Fruit fly (Drosophila melanogaster): Measurements from ENCODE around the gene CG8010.

Gene CG8010

dm6 chrX:19268484-19269068 lies at the start of gene CG8010 (continued):
- TF ChIP-seq Trl (optimal IDR thresholded peaks at IDR 0.05) (no peak), Trl (GFP tag; optimal IDR thresholded peaks at IDR 0.05) (peak; percentile 9), HLH54F (GFP tag; optimal IDR thresholded peaks at IDR 0.05) (no peak), crol (GFP tag; IDR thresholded peaks at IDR 0.05) (no peak), CG15479 (GFP tag; optimal IDR thresholded peaks at IDR 0.05) (no peak), Med (GFP tag) (peak; percentile 80), CG10565 (GFP tag; optimal IDR thresholded peaks at IDR 0.05) (no peak), Atf3 (GFP tag; optimal IDR thresholded peaks at IDR 0.05) (no peak), Bgb (GFP tag; IDR thresholded peaks at IDR 0.05; ENCODE audit: partially characterized antibody) (peak; percentile 52; the same call in 1 of the 2 replicates), dysf (GFP tag; IDR thresholded peaks at IDR 0.05) (no peak), CHES-1-like (GFP tag; optimal IDR thresholded peaks at IDR 0.05) (no peak), CG2120 (GFP tag; optimal IDR thresholded peaks at IDR 0.05) (peak; percentile 55), Dad (GFP tag; optimal IDR thresholded peaks at IDR 0.05) (no peak), HHEX (GFP tag; optimal IDR thresholded peaks at IDR 0.05) (no peak), dimm (GFP tag; IDR thresholded peaks at IDR 0.05) (no peak), Drgx (GFP tag; IDR thresholded peaks at IDR 0.05) (0 out of 2 replicates have a peak, but pooled peaks have one; percentile 30), kah (GFP tag; optimal IDR thresholded peaks at IDR 0.05) (peak; percentile 3), tgo (GFP tag; IDR thresholded peaks at IDR 0.05) (no peak), CG1647 (GFP tag; optimal IDR thresholded peaks at IDR 0.05) (no peak), NFAT (GFP tag; IDR thresholded peaks at IDR 0.05) (0 out of 2 replicates have a peak, but pooled peaks have one; percentile 9), NfI (GFP tag; optimal IDR thresholded peaks at IDR 0.05) (no peak), otp (GFP tag; IDR thresholded peaks at IDR 0.05) (0 out of 3 replicates have a peak, but pooled peaks have one; percentile 17), CG18011 (GFP tag; optimal IDR thresholded peaks at IDR 0.05) (no peak), CG9876 (GFP tag; optimal IDR thresholded peaks at IDR 0.05) (no peak), Mrtf (GFP tag; IDR thresholded peaks at IDR 0.05) (no peak), CG10321 (GFP tag; IDR thresholded peaks at IDR 0.05) (no peak), Opbp (GFP tag; IDR thresholded peaks at IDR 0.05; ENCODE audit: partially characterized antibody) (no peak), CG18619 (GFP tag; optimal IDR thresholded peaks at IDR 0.05) (no peak), ttk (GFP tag; IDR thresholded peaks at IDR 0.05) (no peak), CG18599 (GFP tag; optimal IDR thresholded peaks at IDR 0.05) (no peak), CG6683 (GFP tag; optimal IDR thresholded peaks at IDR 0.05) (no peak), Poxn (GFP tag; IDR thresholded peaks at IDR 0.05) (no peak), z (GFP tag; IDR thresholded peaks at IDR 0.05) (0 out of 3 replicates have a peak, but pooled peaks have one; percentile 21), CG31365 (tag; optimal IDR thresholded peaks at IDR 0.05) (no peak), scrt (GFP tag; optimal IDR thresholded peaks at IDR 0.05) (no peak), trem (tag; optimal IDR thresholded peaks at IDR 0.05) (peak; percentile 30), emc (GFP tag; optimal IDR thresholded peaks at IDR 0.05) (no peak), Dll (GFP tag; IDR thresholded peaks at IDR 0.05; ENCODE audit: partially characterized antibody) (peak; percentile 48; the same call in 1 of the 4 replicates), CG11093 (GFP tag; IDR thresholded peaks at IDR 0.05) (no peak), pnt (GFP tag; optimal IDR thresholded peaks at IDR 0.05) (no peak), fd96Cb (tag; optimal IDR thresholded peaks at IDR 0.05) (no peak), CG9437 (GFP tag; optimal IDR thresholded peaks at IDR 0.05) (no peak), gro (GFP tag; optimal IDR thresholded peaks at IDR 0.05) (no peak), HLH4C (GFP tag; IDR thresholded peaks at IDR 0.05; ENCODE audit: partially characterized antibody) (peak; percentile 58; the same call in 2 of the 3 replicates), CG17359 (tag; optimal IDR thresholded peaks at IDR 0.05) (no peak), inv (GFP tag; IDR thresholded peaks at IDR 0.05; ENCODE audit: partially characterized antibody) (peak; percentile 33; the same call in 1 of the 2 replicates), NC2α (GFP tag; optimal IDR thresholded peaks at IDR 0.05) (no peak), CG11398 (GFP tag; optimal IDR thresholded peaks at IDR 0.05) (no peak), CG13624 (GFP tag; optimal IDR thresholded peaks at IDR 0.05) (no peak), YL-1 (GFP tag; optimal IDR thresholded peaks at IDR 0.05) (peak; percentile 71), mam (GFP tag; optimal IDR thresholded peaks at IDR 0.05) (no peak)
